Worm (Caenorhabditis elegans) whole organism, late embryonic: ENCODE data around the gene mrpl-10.

ENCODE experiments used
- ama-1 ChIP-seq: fragments of 150-350 bp; optimal IDR thresholded peaks from 2 replicates; lab custom pipeline; 2014
- lin-11 ChIP-seq: fragments of 200-800 bp; sonication (Bioruptor generic); optimal IDR thresholded peaks from 2 replicates; lab custom pipeline; 2018; ENCODE audit warnings: mild to moderate bottlenecking, missing genetic modification characterization, missing compliant biosample characterization
- odd-2 ChIP-seq: sonication (generic microtip); optimal IDR thresholded peaks from 2 replicates; lab custom pipeline; 2017; ENCODE audit warnings: antibody characterized with exemption, mild to moderate bottlenecking, missing genetic modification characterization, missing compliant biosample characterization
- pag-3 ChIP-seq: sonication (generic microtip); optimal IDR thresholded peaks from 2 replicates; lab custom pipeline; 2016; ENCODE audit warnings: missing compliant biosample characterization, missing genetic modification characterization, borderline replicate concordance
- pha-4 ChIP-seq: fragments of 150-350 bp; optimal IDR thresholded peaks from 2 replicates; lab custom pipeline; 2018; ENCODE audit warnings: missing biosample characterization, missing genetic modification reagents, missing genetic modification characterization
- rnt-1 ChIP-seq: sonication (generic microtip); optimal IDR thresholded peaks from 2 replicates; lab custom pipeline; 2016; ENCODE audit warnings: missing genetic modification characterization, missing compliant biosample characterization
- unc-55 ChIP-seq: sonication (generic microtip); optimal IDR thresholded peaks from 2 replicates; lab custom pipeline; 2017; ENCODE audit warnings: missing biosample characterization, missing genetic modification reagents, missing genetic modification characterization
- unc-86 ChIP-seq: sonication (generic microtip); optimal IDR thresholded peaks from 2 replicates; lab custom pipeline; 2016; ENCODE audit warnings: missing genetic modification characterization, missing compliant biosample characterization

DNA sequence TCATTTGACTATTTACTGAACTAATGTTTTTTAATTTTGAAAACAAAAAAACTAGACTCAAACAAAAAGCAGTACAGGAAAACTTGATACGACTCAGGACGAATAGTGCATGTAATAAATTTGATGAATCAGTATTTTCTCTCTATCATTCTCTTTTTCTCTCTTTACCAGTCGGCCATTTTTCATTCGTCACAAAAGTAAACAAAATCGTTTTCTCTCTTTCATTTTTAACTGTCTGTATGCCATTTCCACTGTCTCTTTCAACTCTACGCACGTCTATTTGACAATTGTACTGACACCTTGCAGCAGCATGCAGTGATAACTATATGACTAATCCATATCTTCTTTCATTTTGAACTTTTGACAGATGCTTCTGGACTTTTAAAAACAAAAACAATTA lies 29.6 kb downstream of the mrpl-10 start, which contains the start of the genes F35C11.2 and F35C11.4:
- TF ChIP-seq pha-4 (tag; lab: Kevin White, UChicago) (no peak), pag-3 (tag; lab: Kevin White, UChicago) (no peak), unc-86 (tag; lab: Kevin White, UChicago) (no peak), unc-55 (GFP tag; lab: Kevin White, UChicago) (no peak), rnt-1 (tag; lab: Kevin White, UChicago) (no peak), lin-11 (tag; lab: Kevin White, UChicago) (no peak), ama-1 (lab: Kevin White, UChicago) (no peak), odd-2 (tag; lab: Kevin White, UChicago) (no peak)
